Fruit fly (Drosophila melanogaster): ENCODE results near the gene Est-6.

DNA sequence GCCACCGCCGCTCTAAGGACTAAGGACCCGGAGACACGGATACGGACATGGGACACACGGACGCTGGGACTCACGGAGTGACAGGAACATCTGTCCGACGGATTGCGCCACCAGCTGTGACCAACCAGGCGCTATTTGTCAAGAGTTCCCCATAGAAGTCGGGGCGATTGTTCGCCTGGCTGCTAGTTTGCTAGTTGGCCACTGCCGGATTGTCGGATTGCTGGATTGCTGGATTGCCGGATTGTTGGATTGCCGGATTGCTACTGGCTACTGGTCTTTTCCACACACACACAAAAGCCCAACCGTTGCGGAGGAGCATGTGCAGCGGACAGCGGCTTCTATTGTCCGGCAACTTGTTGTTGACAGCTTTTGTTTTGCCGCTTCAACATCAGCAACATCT is 38.6 kb downstream of the Est-6 start:
- no peak for TF ChIP-seq h (GFP tag; optimal IDR thresholded peaks at IDR 0.05)
- TF ChIP-seq br (GFP tag; optimal IDR thresholded peaks at IDR 0.05) = no peak
- no peak for TF ChIP-seq dl (GFP tag; optimal IDR thresholded peaks at IDR 0.05; ENCODE audit: insufficient read depth in 1 of 2, partially characterized antibody in 2 of 2)
- TF ChIP-seq lola (GFP tag; optimal IDR thresholded peaks at IDR 0.05) = no peak
- no peak for TF ChIP-seq Hr83 (GFP tag; optimal IDR thresholded peaks at IDR 0.05; ENCODE audit: poor library complexity, severe bottlenecking)
- no peak for TF ChIP-seq Abd-B (GFP tag; optimal IDR thresholded peaks at IDR 0.05)
- no peak for TF ChIP-seq usp (GFP tag; optimal IDR thresholded peaks at IDR 0.05)
- TF ChIP-seq Dif (GFP tag; optimal IDR thresholded peaks at IDR 0.05; ENCODE audit: partially characterized antibody) = no peak
- no peak for TF ChIP-seq woc (GFP tag; optimal IDR thresholded peaks at IDR 0.05)
- TF ChIP-seq rgr (GFP tag; optimal IDR thresholded peaks at IDR 0.05) = no peak
- no peak for TF ChIP-seq brk (GFP tag; optimal IDR thresholded peaks at IDR 0.05)
- no peak for TF ChIP-seq CrebA (GFP tag; optimal IDR thresholded peaks at IDR 0.05; ENCODE audit: borderline replicate concordance)
